Fruit fly (Drosophila melanogaster) whole organism, pupa: ENCODE data around the gene simj.
A peak's percentile ranks its signal among the peaks of the same experiment; 100 is the strongest.

ENCODE experiments used
- CG9948 ChIP-seq: fragments of 200-800 bp; sonication (Bioruptor generic); optimal IDR thresholded peaks from 2 replicates; lab custom pipeline; 2018; ENCODE audit warnings: missing biosample characterization, mild to moderate bottlenecking, missing genetic modification characterization, moderate library complexity
- EcR ChIP-seq: fragments of 200-800 bp; sonication (Bioruptor generic); optimal IDR thresholded peaks from 3 replicates; lab custom pipeline; 2019; ENCODE audit warnings: missing biosample characterization, missing genetic modification characterization, mild to moderate bottlenecking, moderate library complexity, missing genetic modification reagents
- Pif1B ChIP-seq: fragments of 200-800 bp; sonication (Bioruptor generic); optimal IDR thresholded peaks from 3 replicates; lab custom pipeline; 2016; ENCODE audit warnings: missing biosample characterization, missing genetic modification characterization

dm6 chr3L:10739109-10739665 lies 74.6 kb downstream of the simj start:
- TF ChIP-seq EcR = peak; percentile 65
- no peak for TF ChIP-seq CG9948 (tag; lab: Kevin White, UChicago)
- no peak for TF ChIP-seq Pif1B
